Fruit fly (Drosophila melanogaster) whole organism, prepupa: ENCODE data around the gene CG6403.

Source experiments
- CG10669 ChIP-seq: fragments of 200-800 bp; sonication (Bioruptor generic); optimal IDR thresholded peaks from 3 replicates; lab custom pipeline; 2018; ENCODE audit warnings: missing biosample characterization, mild to moderate bottlenecking, missing genetic modification characterization, moderate library complexity
- CG11294 ChIP-seq: fragments of 200-800 bp; sonication (Bioruptor generic); IDR thresholded peaks from 2 replicates; pipeline ENCODE4 v1.3.6; 2022; ENCODE audit warnings: missing biosample characterization, missing genetic modification characterization
- CG11902 ChIP-seq: fragments of 200-800 bp; sonication (Bioruptor generic); optimal IDR thresholded peaks from 3 replicates; lab custom pipeline; 2016; ENCODE audit warnings: missing biosample characterization, missing genetic modification characterization
- CG3032 ChIP-seq: fragments of 200-800 bp; optimal IDR thresholded peaks from 2 replicates; lab custom pipeline; 2019; ENCODE audit warnings: missing biosample characterization, mild to moderate bottlenecking, missing genetic modification characterization, moderate library complexity
- CG31627 ChIP-seq: fragments of 200-800 bp; sonication (Bioruptor generic); optimal IDR thresholded peaks from 3 replicates; lab custom pipeline; 2016; ENCODE audit warnings: missing biosample characterization, missing genetic modification characterization
- CG32006 ChIP-seq: fragments of 200-800 bp; sonication (Bioruptor generic); optimal IDR thresholded peaks from 3 replicates; lab custom pipeline; 2017; ENCODE audit warnings: missing biosample characterization, mild to moderate bottlenecking, missing genetic modification characterization
- CG3919 ChIP-seq: fragments of 200-800 bp; sonication (Bioruptor generic); optimal IDR thresholded peaks from 3 replicates; lab custom pipeline; 2016; ENCODE audit warnings: missing biosample characterization, missing genetic modification characterization
- CG4318 ChIP-seq: fragments of 200-800 bp; sonication (Bioruptor generic); optimal IDR thresholded peaks from 3 replicates; lab custom pipeline; 2017; ENCODE audit warnings: missing biosample characterization, mild to moderate bottlenecking, missing genetic modification characterization
- CG6163 ChIP-seq: fragments of 200-800 bp; sonication (Bioruptor generic); IDR thresholded peaks from 3 replicates; pipeline ENCODE4 v1.3.6; 2022; ENCODE audit warnings: missing biosample characterization, missing genetic modification characterization
- CG6276 ChIP-seq: fragments of 200-800 bp; sonication (Bioruptor generic); optimal IDR thresholded peaks from 2 replicates; lab custom pipeline; 2017; ENCODE audit warnings: missing biosample characterization, mild to moderate bottlenecking, missing genetic modification characterization
- CG6854 ChIP-seq: fragments of 200-800 bp; sonication (Bioruptor generic); optimal IDR thresholded peaks from 2 replicates; lab custom pipeline; 2017; ENCODE audit warnings: missing biosample characterization, mild to moderate bottlenecking, missing genetic modification characterization
- CG7368 ChIP-seq: fragments of 200-800 bp; sonication (Bioruptor generic); optimal IDR thresholded peaks from 3 replicates; lab custom pipeline; 2016; ENCODE audit warnings: missing biosample characterization, missing genetic modification characterization
- CG8119 ChIP-seq: fragments of 200-800 bp; sonication (Bioruptor generic); IDR thresholded peaks from 3 replicates; pipeline ENCODE4 v1.3.6; 2022; ENCODE audit warnings: missing biosample characterization, missing genetic modification characterization
- CG8632 ChIP-seq: fragments of 200-800 bp; sonication (Bioruptor generic); optimal IDR thresholded peaks from 3 replicates; lab custom pipeline; 2016; ENCODE audit warnings: missing biosample characterization, missing genetic modification characterization
- Eip75B ChIP-seq: fragments of 200-800 bp; sonication (Bioruptor generic); optimal IDR thresholded peaks from 3 replicates; lab custom pipeline; 2016; ENCODE audit warnings: missing biosample characterization, missing genetic modification characterization
- Eip78C ChIP-seq: fragments of 200-800 bp; sonication (Bioruptor generic); peaks from one replicate; lab custom pipeline; 2016; ENCODE audit warnings: missing biosample characterization, missing genetic modification characterization
- Eip93F ChIP-seq: fragments of 200-800 bp; sonication (Bioruptor generic); optimal IDR thresholded peaks from 2 replicates; lab custom pipeline; 2016; ENCODE audit warnings: missing biosample characterization, mild to moderate bottlenecking, missing genetic modification characterization
- Ets21C ChIP-seq: fragments of 200-800 bp; sonication (Bioruptor generic); optimal IDR thresholded peaks from 3 replicates; lab custom pipeline; 2016; ENCODE audit warnings: missing biosample characterization, missing genetic modification characterization
- Ets96B ChIP-seq: fragments of 200-800 bp; optimal IDR thresholded peaks from 2 replicates; lab custom pipeline; 2019; ENCODE audit warnings: missing biosample characterization, mild to moderate bottlenecking, missing genetic modification characterization, moderate library complexity
- Gug ChIP-seq: fragments of 200-800 bp; sonication (Bioruptor generic); IDR thresholded peaks from 2 replicates; pipeline ENCODE4 v1.3.6; 2022; ENCODE audit warnings: missing biosample characterization, missing genetic modification characterization
- Hr39 ChIP-seq: fragments of 200-800 bp; sonication (Bioruptor generic); optimal IDR thresholded peaks from 2 replicates; lab custom pipeline; 2016; ENCODE audit warnings: missing biosample characterization, missing genetic modification characterization
- Hr4 ChIP-seq: fragments of 200-800 bp; sonication (Bioruptor generic); optimal IDR thresholded peaks from 3 replicates; lab custom pipeline; 2016; ENCODE audit warnings: missing biosample characterization, missing genetic modification characterization
- Lpt ChIP-seq: fragments of 200-800 bp; sonication (Bioruptor generic); optimal IDR thresholded peaks from 3 replicates; lab custom pipeline; 2016; ENCODE audit warnings: missing biosample characterization, missing genetic modification characterization
- Met ChIP-seq: fragments of 200-800 bp; sonication (Bioruptor generic); optimal IDR thresholded peaks from 3 replicates; lab custom pipeline; 2016; ENCODE audit warnings: missing biosample characterization, missing genetic modification characterization
- Smox ChIP-seq: fragments of 200-800 bp; sonication (Bioruptor generic); optimal IDR thresholded peaks from 3 replicates; lab custom pipeline; 2016; ENCODE audit warnings: missing biosample characterization, missing genetic modification characterization
- Sox14 ChIP-seq: fragments of 200-800 bp; sonication (Bioruptor generic); optimal IDR thresholded peaks from 3 replicates; lab custom pipeline; 2016; ENCODE audit warnings: missing biosample characterization, missing genetic modification characterization
- acj6 ChIP-seq: fragments of 200-800 bp; sonication (Bioruptor generic); optimal IDR thresholded peaks from 3 replicates; lab custom pipeline; 2016; ENCODE audit warnings: missing biosample characterization, missing genetic modification characterization
- dac ChIP-seq: fragments of 200-800 bp; sonication (Bioruptor generic); optimal IDR thresholded peaks from 2 replicates; lab custom pipeline; 2017; ENCODE audit warnings: missing biosample characterization, mild to moderate bottlenecking, missing genetic modification characterization
- dsx ChIP-seq: fragments of 200-800 bp; optimal IDR thresholded peaks from 3 replicates; lab custom pipeline; 2019; ENCODE audit warnings: missing biosample characterization, mild to moderate bottlenecking, missing genetic modification characterization, moderate library complexity; ENCODE audit not compliant: poor library complexity, severe bottlenecking
- fd59A ChIP-seq: fragments of 200-800 bp; sonication (Bioruptor generic); optimal IDR thresholded peaks from 2 replicates; lab custom pipeline; 2017; ENCODE audit warnings: missing biosample characterization, mild to moderate bottlenecking, missing genetic modification characterization, missing genetic modification reagents
- fd85E ChIP-seq: fragments of 200-800 bp; sonication (Bioruptor generic); optimal IDR thresholded peaks from 3 replicates; lab custom pipeline; 2016; ENCODE audit warnings: missing biosample characterization, missing genetic modification characterization
- net ChIP-seq: fragments of 200-800 bp; sonication (Bioruptor generic); optimal IDR thresholded peaks from 3 replicates; lab custom pipeline; 2016; ENCODE audit warnings: missing biosample characterization, missing genetic modification characterization
- pdm3 ChIP-seq: fragments of 200-800 bp; sonication (Bioruptor generic); optimal IDR thresholded peaks from 3 replicates; lab custom pipeline; 2016; ENCODE audit warnings: missing biosample characterization, missing genetic modification characterization
- salr ChIP-seq, 2 experiments: fragments of 200-800 bp; sonication (Bioruptor generic); optimal IDR thresholded peaks; 3 replicates each; lab custom pipeline; 2016 to 2018; ENCODE audit warnings: missing biosample characterization in 2 of 2, missing genetic modification characterization in 2 of 2, mild to moderate bottlenecking in 1 of 2
- spab ChIP-seq: fragments of 200-800 bp; sonication (Bioruptor generic); optimal IDR thresholded peaks from 2 replicates; lab custom pipeline; 2017; ENCODE audit warnings: missing biosample characterization, mild to moderate bottlenecking, missing genetic modification characterization, missing genetic modification reagents
- ss ChIP-seq, 2 experiments: fragments of 200-800 bp; sonication (Bioruptor generic); optimal IDR thresholded peaks; 2 replicates in 1 of 2; 3 replicates in 1 of 2; lab custom pipeline; 2017 to 2018; ENCODE audit warnings: mild to moderate bottlenecking in 2 of 2, missing biosample characterization in 2 of 2, missing genetic modification characterization in 2 of 2, moderate library complexity in 1 of 2
- svp ChIP-seq: fragments of 200-800 bp; sonication (Bioruptor generic); peaks from one replicate; lab custom pipeline; 2016; ENCODE audit warnings: missing biosample characterization, missing genetic modification characterization
- topi ChIP-seq: fragments of 200-800 bp; sonication (Bioruptor generic); optimal IDR thresholded peaks from 3 replicates; lab custom pipeline; 2016; ENCODE audit warnings: missing biosample characterization, missing genetic modification characterization
- vri ChIP-seq: fragments of 200-800 bp; sonication (Bioruptor generic); optimal IDR thresholded peaks from 3 replicates; lab custom pipeline; 2016; ENCODE audit warnings: missing biosample characterization, mild to moderate bottlenecking, missing genetic modification characterization

CG6403 gene

dm6 chr3R:26714109-26714576 lies 22.0 kb downstream of the CG6403 start, which contains the start of gene amon (continued):
- peak; percentile 88 for TF ChIP-seq Lpt
- TF ChIP-seq CG3919 (GFP tag; lab: Kevin White, UChicago) = peak; percentile 97
- TF ChIP-seq CG8632 = peak; percentile 91
- peak; percentile 86 to 96 for TF ChIP-seq salr (GFP tag; optimal IDR thresholded peaks at IDR 0.05; lab: Kevin White, UChicago)
- TF ChIP-seq CG6163 (GFP tag; lab: Robert Waterston, UW) = peak; percentile 98
- peak; percentile 95 for TF ChIP-seq Ets21C (GFP tag; lab: Kevin White, UChicago)
- peak; percentile 96 for TF ChIP-seq spab (GFP tag; lab: Kevin White, UChicago)
- peak; percentile 94 for TF ChIP-seq topi (GFP tag; lab: Kevin White, UChicago)
- peak; percentile 97 for TF ChIP-seq Gug (GFP tag; lab: Robert Waterston, UW)
- TF ChIP-seq pdm3 (GFP tag; lab: Kevin White, UChicago) = peak; percentile 96
- peak; percentile 95 for TF ChIP-seq CG6276 (GFP tag; lab: Kevin White, UChicago)

DNA sequence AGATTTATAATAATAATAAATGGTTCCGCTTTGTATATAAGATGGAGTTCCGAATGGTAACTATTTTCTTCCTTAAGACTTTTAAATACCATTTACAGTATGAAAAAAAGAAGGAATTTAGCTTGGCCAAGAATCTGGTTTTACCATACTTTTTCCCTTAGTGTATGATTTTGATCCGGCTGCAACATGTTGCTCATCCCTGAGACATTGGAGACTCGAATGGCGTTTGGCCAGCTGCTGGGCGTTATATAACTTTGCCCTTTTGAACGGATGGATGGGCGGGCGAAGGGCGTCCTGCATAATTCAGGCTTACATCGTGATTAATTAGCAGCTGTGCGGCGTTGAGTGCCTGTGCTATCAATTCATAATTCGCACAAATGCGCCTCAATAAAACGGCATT lies 31.8 kb downstream of the CG6403 start:
- TF ChIP-seq Hr4 (GFP tag; lab: Kevin White, UChicago) (no peak), Hr39 (GFP tag; lab: Kevin White, UChicago) (no peak), CG4318 (no peak), CG3032 (tag; lab: Kevin White, UChicago) (no peak), Ets96B (tag; lab: Kevin White, UChicago) (no peak), ss (GFP tag; optimal IDR thresholded peaks at IDR 0.05; lab: Kevin White, UChicago) (no peak), CG6854 (GFP tag; lab: Kevin White, UChicago) (no peak), Eip78C (GFP tag; lab: Kevin White, UChicago) (no peak), Eip93F (GFP tag; lab: Kevin White, UChicago) (no peak), dsx (GFP tag; lab: Kevin White, UChicago) (no peak), acj6 (GFP tag; lab: Kevin White, UChicago) (no peak), CG11294 (GFP tag; lab: Robert Waterston, UW) (no peak), Lpt (no peak), Met (GFP tag; lab: Kevin White, UChicago) (no peak), CG7368 (GFP tag; lab: Kevin White, UChicago) (no peak), Gug (GFP tag; lab: Robert Waterston, UW) (no peak)

dm6 chr3R:26700125-26700524 lies 36.0 kb downstream of the CG6403 start:
- TF ChIP-seq fd59A (GFP tag; lab: Kevin White, UChicago) (no peak), Eip75B (GFP tag; lab: Kevin White, UChicago) (no peak), CG4318 (no peak), Ets96B (tag; lab: Kevin White, UChicago) (no peak), CG8119 (GFP tag; lab: Robert Waterston, UW) (no peak), CG32006 (GFP tag; lab: Kevin White, UChicago) (no peak), CG11902 (no peak), vri (no peak), salr (GFP tag; optimal IDR thresholded peaks at IDR 0.05; lab: Kevin White, UChicago) (no peak)

- TF ChIP-seq Gug (GFP tag; lab: Robert Waterston, UW) = no peak
- no peak for TF ChIP-seq CG8119 (GFP tag; lab: Robert Waterston, UW)
- TF ChIP-seq fd85E (GFP tag; lab: Kevin White, UChicago) = no peak
- TF ChIP-seq CG8632 = no peak
- no peak for TF ChIP-seq CG11902
- no peak for TF ChIP-seq CG31627 (GFP tag; lab: Kevin White, UChicago)
- no peak for TF ChIP-seq fd59A (GFP tag; lab: Kevin White, UChicago)
- TF ChIP-seq CG6276 (GFP tag; lab: Kevin White, UChicago) = no peak
- TF ChIP-seq net = no peak
- no peak for TF ChIP-seq svp (GFP tag; lab: Kevin White, UChicago)
- TF ChIP-seq Smox (GFP tag; lab: Kevin White, UChicago) = no peak
- no peak for TF ChIP-seq dac
- no peak for TF ChIP-seq Hr39 (GFP tag; lab: Kevin White, UChicago)
- TF ChIP-seq CG7368 (GFP tag; lab: Kevin White, UChicago) = no peak
- TF ChIP-seq Sox14 (GFP tag; lab: Kevin White, UChicago) = no peak
- TF ChIP-seq CG3919 (GFP tag; lab: Kevin White, UChicago) = no peak
- no peak for TF ChIP-seq Lpt
- TF ChIP-seq CG10669 (GFP tag; lab: Kevin White, UChicago) = no peak
- no peak for TF ChIP-seq pdm3 (GFP tag; lab: Kevin White, UChicago)
- TF ChIP-seq, all 60 proteins: peak for 0
Observed at dm6 chr3R:26693490-26693889, 42.6 kb downstream of the CG6403 start, which contains the start of gene TwdlQ. TwdlQ (minus strand) TSS chr3R:26693590.
